Worm (Caenorhabditis elegans) whole organism, L3 larva: ENCODE data around the gene fbxa-208.

ENCODE experiments used
- ceh-82 ChIP-seq: fragments of 150-350 bp; optimal IDR thresholded peaks from 2 replicates; lab custom pipeline; 2014; ENCODE audit warnings: missing biosample characterization, missing genetic modification characterization
- nhr-25 ChIP-seq: sonication (generic microtip); optimal IDR thresholded peaks from 2 replicates; lab custom pipeline; 2017; ENCODE audit warnings: missing biosample characterization, missing genetic modification characterization
- pha-4 ChIP-seq: fragments of 150-350 bp; optimal IDR thresholded peaks from 2 replicates; lab custom pipeline; 2014; ENCODE audit warnings: missing biosample characterization, missing genetic modification reagents, missing genetic modification characterization
- sea-2 ChIP-seq: fragments of 150-350 bp; sonication (generic microtip); optimal IDR thresholded peaks from 4 replicates; lab custom pipeline; 2014; ENCODE audit warnings: missing biosample characterization, missing genetic modification reagents, missing genetic modification characterization
- unc-62 ChIP-seq: fragments of 150-350 bp; sonication (generic microtip); optimal IDR thresholded peaks from 4 replicates; lab custom pipeline; 2014; ENCODE audit warnings: missing biosample characterization, missing genetic modification reagents, missing genetic modification characterization
- zag-1 ChIP-seq: fragments of 150-350 bp; optimal IDR thresholded peaks from 2 replicates; lab custom pipeline; 2014; ENCODE audit warnings: missing biosample characterization, missing genetic modification characterization

DNA sequence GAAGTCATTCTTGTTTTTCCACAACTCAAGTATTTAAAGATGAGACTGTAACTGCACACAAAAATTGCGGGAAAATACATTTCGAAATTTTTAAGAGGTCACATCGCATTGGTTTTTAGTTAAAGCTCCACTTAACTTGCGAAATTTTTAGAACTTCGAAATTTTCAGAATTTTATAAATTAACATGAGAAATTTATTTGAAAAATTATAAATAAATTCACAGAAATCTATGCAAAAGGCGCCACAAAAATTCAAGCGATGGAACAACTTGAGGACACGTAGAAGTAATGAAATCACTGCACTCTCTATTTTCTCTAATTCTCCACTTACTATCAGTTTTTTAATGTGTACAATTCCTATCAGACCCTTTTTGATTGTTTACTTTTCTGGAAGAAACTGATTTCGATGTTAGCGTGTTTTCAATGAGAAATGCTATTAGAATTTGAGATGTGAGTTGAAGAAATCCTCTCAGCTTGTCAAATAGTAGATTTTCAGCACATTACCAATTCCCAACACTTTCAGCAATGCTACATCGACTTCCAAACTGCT lies 14.8 kb downstream of the fbxa-208 start, which contains the start of gene fbxa-31:
- no peak for TF ChIP-seq sea-2 (GFP tag; lab: Kevin White, UChicago)
- TF ChIP-seq unc-62 (GFP tag; lab: Kevin White, UChicago) = no peak
- TF ChIP-seq pha-4 (tag; lab: Kevin White, UChicago) = peak; percentile 96
- TF ChIP-seq ceh-82 (tag; lab: Kevin White, UChicago) = no peak
- TF ChIP-seq nhr-25 = no peak
- no peak for TF ChIP-seq zag-1 (tag; lab: Kevin White, UChicago)
